Fruit fly (Drosophila melanogaster): ENCODE data around the gene Uxs.

Uxs gene

dm6 chr3L:8185263-8186227, 4.8 kb downstream of the Uxs start (continued):
- TF ChIP-seq bsh (GFP tag; optimal IDR thresholded peaks at IDR 0.05): peak in 1 of 2 experiments; percentile 34
- no peak for TF ChIP-seq hbn (GFP tag; IDR thresholded peaks at IDR 0.05; ENCODE audit: partially characterized antibody)
- TF ChIP-seq pum (GFP tag; optimal IDR thresholded peaks at IDR 0.05): peak; percentile 38
- TF ChIP-seq Nf-YC (tag; optimal IDR thresholded peaks at IDR 0.05): peak; percentile 70
- no peak for TF ChIP-seq Lim3 (GFP tag; IDR thresholded peaks at IDR 0.05)
- TF ChIP-seq gcm2 (GFP tag; optimal IDR thresholded peaks at IDR 0.05): no peak
- TF ChIP-seq CG2712 (tag; optimal IDR thresholded peaks at IDR 0.05): peak; percentile 42
- TF ChIP-seq gsb (GFP tag; IDR thresholded peaks at IDR 0.05): peak; percentile 47; the same call in 1 of the 2 replicates
- peak; percentile 42; the same call in 1 of the 2 replicates for TF ChIP-seq sob (GFP tag; IDR thresholded peaks at IDR 0.05)
- TF ChIP-seq CG3065 (GFP tag; optimal IDR thresholded peaks at IDR 0.05): no peak
- peak; percentile 57 for TF ChIP-seq HLH54F (GFP tag; optimal IDR thresholded peaks at IDR 0.05)
- no peak for TF ChIP-seq rib (GFP tag; IDR thresholded peaks at IDR 0.05)
- no peak for TF ChIP-seq Dref (GFP tag; IDR thresholded peaks at IDR 0.05)
- peak; percentile 24 for TF ChIP-seq Max (GFP tag; optimal IDR thresholded peaks at IDR 0.05)
- peak; percentile 54; the same call in 2 of the 3 replicates for TF ChIP-seq CG34422 (GFP tag; IDR thresholded peaks at IDR 0.05)
- no peak for TF ChIP-seq so (GFP tag; IDR thresholded peaks at IDR 0.05)
- peak; percentile 49 for TF ChIP-seq HmgD (GFP tag; optimal IDR thresholded peaks at IDR 0.05)
- TF ChIP-seq fru (optimal IDR thresholded peaks at IDR 0.05): no peak
- no peak for TF ChIP-seq Neu2 (GFP tag; optimal IDR thresholded peaks at IDR 0.05; ENCODE audit: borderline replicate concordance)
- TF ChIP-seq esg (GFP tag; conservative IDR thresholded peaks at IDR 0.05): peak; percentile 36
- 0 out of 2 replicates have a peak, but pooled peaks have one; percentile 25 for TF ChIP-seq Awh (GFP tag; IDR thresholded peaks at IDR 0.05)
- no peak for TF ChIP-seq CG16813 (GFP tag; IDR thresholded peaks at IDR 0.05; ENCODE audit: partially characterized antibody)
- TF ChIP-seq CG18599 (GFP tag; optimal IDR thresholded peaks at IDR 0.05): peak; percentile 80
- no peak for TF ChIP-seq CG1832 (GFP tag; optimal IDR thresholded peaks at IDR 0.05)
- TF ChIP-seq Nf-YB (GFP tag; optimal IDR thresholded peaks at IDR 0.05): peak; percentile 52
- peak; percentile 51 for TF ChIP-seq ind (GFP tag; optimal IDR thresholded peaks at IDR 0.05)
- TF ChIP-seq CG17829 (tag; optimal IDR thresholded peaks at IDR 0.05): peak; percentile 32
- peak; percentile 11 for TF ChIP-seq PHDP (tag; optimal IDR thresholded peaks at IDR 0.05)
- no peak for TF ChIP-seq CG10462 (GFP tag; optimal IDR thresholded peaks at IDR 0.05)
- no peak for TF ChIP-seq CG9437 (GFP tag; optimal IDR thresholded peaks at IDR 0.05)
- TF ChIP-seq CG13424 (tag; optimal IDR thresholded peaks at IDR 0.05): peak; percentile 30
- TF ChIP-seq emc (GFP tag; optimal IDR thresholded peaks at IDR 0.05): no peak
- no peak for TF ChIP-seq slou (GFP tag; optimal IDR thresholded peaks at IDR 0.05)
- peak; percentile 93 for TF ChIP-seq mirr (GFP tag; optimal IDR thresholded peaks at IDR 0.05)
- peak; percentile 54 for TF ChIP-seq Oli (tag; optimal IDR thresholded peaks at IDR 0.05)
- TF ChIP-seq dimm (GFP tag; IDR thresholded peaks at IDR 0.05): no peak
- no peak for TF ChIP-seq CG9876 (GFP tag; optimal IDR thresholded peaks at IDR 0.05)
- peak; percentile 71; the same call in 1 of the 2 replicates for TF ChIP-seq GATAe (GFP tag; conservative IDR thresholded peaks at IDR 0.05)
- TF ChIP-seq Sox102F (GFP tag; optimal IDR thresholded peaks at IDR 0.05): peak; percentile 62
- TF ChIP-seq NfI (GFP tag; optimal IDR thresholded peaks at IDR 0.05): peak; percentile 24
- TF ChIP-seq Taf1 (GFP tag; IDR thresholded peaks at IDR 0.05): 0 out of 2 replicates have a peak, but pooled peaks have one; percentile 38
- TF ChIP-seq org-1 (GFP tag; optimal IDR thresholded peaks at IDR 0.05): no peak
- TF ChIP-seq Sry-β (GFP tag; optimal IDR thresholded peaks at IDR 0.05): no peak
- no peak for TF ChIP-seq CG7271 (tag; optimal IDR thresholded peaks at IDR 0.05)
- no peak; the same call in 1 of the 2 replicates for TF ChIP-seq Bgb (GFP tag; IDR thresholded peaks at IDR 0.05; ENCODE audit: partially characterized antibody)
- TF ChIP-seq trem (tag; optimal IDR thresholded peaks at IDR 0.05): no peak
- TF ChIP-seq ken (GFP tag; IDR thresholded peaks at IDR 0.05): no peak
- TF ChIP-seq wdn (GFP tag; IDR thresholded peaks at IDR 0.05): no peak

Data from whole organism, embryonic.